Worm (Caenorhabditis elegans): ENCODE measurements around the gene E02H9.7.
"Not testable (repeated sequence)": the region's sequence is repeated elsewhere in the genome, so short reads cannot be mapped to it uniquely, and the experiment has no call there.

DNA sequence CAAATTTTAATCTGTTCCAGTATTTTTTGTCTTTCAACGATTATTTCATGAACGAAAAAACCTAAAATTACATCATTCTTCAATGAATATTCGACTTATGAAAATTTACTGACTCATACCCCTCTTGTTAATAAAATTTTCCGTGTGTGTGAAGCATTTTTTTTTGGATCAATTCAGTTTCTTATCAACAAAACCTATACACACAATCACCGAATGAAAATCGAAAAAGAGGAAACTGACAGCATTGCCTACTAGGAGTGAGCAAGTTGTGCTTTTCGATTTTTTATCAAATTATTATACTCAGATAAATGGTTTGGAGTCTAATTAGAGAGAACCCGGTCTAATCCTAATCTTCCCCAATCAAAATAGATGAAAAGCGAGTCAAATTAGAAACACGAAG, 13.3 kb upstream of the E02H9.7 start, which contains the start of gene E02H9.3:
- TF ChIP-seq nhr-77, ztf-11, dmd-4 (tag; optimal IDR thresholded peaks at IDR 0.05): not testable (repeated sequence)

Data from whole organism, L2 larva.